Fruit fly (Drosophila melanogaster) whole organism, prepupa: ENCODE measurements around the gene PGRP-LE.

Experiments
- CG10631 ChIP-seq: fragments of 200-800 bp; sonication (Bioruptor generic); optimal IDR thresholded peaks from 2 replicates; lab custom pipeline; 2016; ENCODE audit warnings: missing biosample characterization, missing genetic modification characterization
- CG11294 ChIP-seq: fragments of 200-800 bp; sonication (Bioruptor generic); IDR thresholded peaks from 2 replicates; pipeline ENCODE4 v1.3.6; 2022; ENCODE audit warnings: missing biosample characterization, missing genetic modification characterization
- CG11762 ChIP-seq: fragments of 200-800 bp; sonication (Bioruptor generic); optimal IDR thresholded peaks from 3 replicates; lab custom pipeline; 2016; ENCODE audit warnings: missing biosample characterization, missing genetic modification characterization; ENCODE audit not compliant: insufficient read depth
- CG15336 ChIP-seq: fragments of 200-800 bp; sonication (Bioruptor generic); IDR thresholded peaks from 2 replicates; pipeline ENCODE4 v1.3.6; 2022; ENCODE audit warnings: missing biosample characterization, missing genetic modification characterization
- CG1621 ChIP-seq: fragments of 200-800 bp; sonication (Bioruptor generic); optimal IDR thresholded peaks from 3 replicates; lab custom pipeline; 2018; ENCODE audit warnings: missing biosample characterization, mild to moderate bottlenecking, missing genetic modification characterization
- CG16779 ChIP-seq: fragments of 200-800 bp; sonication (Bioruptor generic); optimal IDR thresholded peaks from 3 replicates; lab custom pipeline; 2017; ENCODE audit warnings: missing biosample characterization, mild to moderate bottlenecking, missing genetic modification characterization
- CG3032 ChIP-seq: fragments of 200-800 bp; optimal IDR thresholded peaks from 2 replicates; lab custom pipeline; 2019; ENCODE audit warnings: missing biosample characterization, mild to moderate bottlenecking, missing genetic modification characterization, moderate library complexity
- CG34406 ChIP-seq: fragments of 200-800 bp; sonication (Bioruptor generic); optimal IDR thresholded peaks from 3 replicates; lab custom pipeline; 2016; ENCODE audit warnings: missing biosample characterization, missing genetic modification characterization
- CG4318 ChIP-seq: fragments of 200-800 bp; sonication (Bioruptor generic); optimal IDR thresholded peaks from 3 replicates; lab custom pipeline; 2017; ENCODE audit warnings: missing biosample characterization, mild to moderate bottlenecking, missing genetic modification characterization
- CG6276 ChIP-seq: fragments of 200-800 bp; sonication (Bioruptor generic); optimal IDR thresholded peaks from 2 replicates; lab custom pipeline; 2017; ENCODE audit warnings: missing biosample characterization, mild to moderate bottlenecking, missing genetic modification characterization
- CG6808 ChIP-seq: fragments of 200-800 bp; sonication (Bioruptor generic); optimal IDR thresholded peaks from 3 replicates; lab custom pipeline; 2017; ENCODE audit warnings: missing biosample characterization, missing genetic modification characterization, mild to moderate bottlenecking, moderate library complexity, missing genetic modification reagents
- CG6854 ChIP-seq: fragments of 200-800 bp; sonication (Bioruptor generic); optimal IDR thresholded peaks from 2 replicates; lab custom pipeline; 2017; ENCODE audit warnings: missing biosample characterization, mild to moderate bottlenecking, missing genetic modification characterization
- CG7368 ChIP-seq: fragments of 200-800 bp; sonication (Bioruptor generic); optimal IDR thresholded peaks from 3 replicates; lab custom pipeline; 2016; ENCODE audit warnings: missing biosample characterization, missing genetic modification characterization
- CG8119 ChIP-seq: fragments of 200-800 bp; sonication (Bioruptor generic); IDR thresholded peaks from 3 replicates; pipeline ENCODE4 v1.3.6; 2022; ENCODE audit warnings: missing biosample characterization, missing genetic modification characterization
- CG8319 ChIP-seq: fragments of 200-800 bp; sonication (Bioruptor generic); optimal IDR thresholded peaks from 3 replicates; lab custom pipeline; 2016; ENCODE audit warnings: missing biosample characterization, missing genetic modification characterization
- CG8632 ChIP-seq: fragments of 200-800 bp; sonication (Bioruptor generic); optimal IDR thresholded peaks from 3 replicates; lab custom pipeline; 2016; ENCODE audit warnings: missing biosample characterization, missing genetic modification characterization
- CG9139 ChIP-seq: fragments of 200-800 bp; sonication (Bioruptor generic); optimal IDR thresholded peaks from 3 replicates; lab custom pipeline; 2017; ENCODE audit warnings: missing biosample characterization, mild to moderate bottlenecking, missing genetic modification characterization
- Eip78C ChIP-seq: fragments of 200-800 bp; sonication (Bioruptor generic); peaks from one replicate; lab custom pipeline; 2016; ENCODE audit warnings: missing biosample characterization, missing genetic modification characterization
- Eip93F ChIP-seq: fragments of 200-800 bp; sonication (Bioruptor generic); optimal IDR thresholded peaks from 2 replicates; lab custom pipeline; 2016; ENCODE audit warnings: missing biosample characterization, mild to moderate bottlenecking, missing genetic modification characterization
- Ets96B ChIP-seq: fragments of 200-800 bp; optimal IDR thresholded peaks from 2 replicates; lab custom pipeline; 2019; ENCODE audit warnings: missing biosample characterization, mild to moderate bottlenecking, missing genetic modification characterization, moderate library complexity
- Gug ChIP-seq: fragments of 200-800 bp; sonication (Bioruptor generic); IDR thresholded peaks from 2 replicates; pipeline ENCODE4 v1.3.6; 2022; ENCODE audit warnings: missing biosample characterization, missing genetic modification characterization
- Hr4 ChIP-seq: fragments of 200-800 bp; sonication (Bioruptor generic); optimal IDR thresholded peaks from 3 replicates; lab custom pipeline; 2016; ENCODE audit warnings: missing biosample characterization, missing genetic modification characterization
- Lpt ChIP-seq: fragments of 200-800 bp; sonication (Bioruptor generic); optimal IDR thresholded peaks from 3 replicates; lab custom pipeline; 2016; ENCODE audit warnings: missing biosample characterization, missing genetic modification characterization
- OdsH ChIP-seq: fragments of 200-800 bp; sonication (Bioruptor generic); optimal IDR thresholded peaks from 3 replicates; lab custom pipeline; 2016; ENCODE audit warnings: missing biosample characterization, missing genetic modification characterization
- Sox102F ChIP-seq: fragments of 200-800 bp; sonication (Bioruptor generic); optimal IDR thresholded peaks from 2 replicates; lab custom pipeline; 2016; ENCODE audit warnings: missing biosample characterization, mild to moderate bottlenecking, missing genetic modification characterization
- Sox15 ChIP-seq: fragments of 200-800 bp; sonication (Bioruptor generic); optimal IDR thresholded peaks from 3 replicates; lab custom pipeline; 2016; ENCODE audit warnings: missing biosample characterization, missing genetic modification characterization
- achi ChIP-seq: fragments of 200-800 bp; sonication (Bioruptor generic); optimal IDR thresholded peaks from 3 replicates; lab custom pipeline; 2016; ENCODE audit warnings: missing biosample characterization, missing genetic modification characterization
- acj6 ChIP-seq: fragments of 200-800 bp; sonication (Bioruptor generic); optimal IDR thresholded peaks from 3 replicates; lab custom pipeline; 2016; ENCODE audit warnings: missing biosample characterization, missing genetic modification characterization
- dac ChIP-seq: fragments of 200-800 bp; sonication (Bioruptor generic); optimal IDR thresholded peaks from 2 replicates; lab custom pipeline; 2017; ENCODE audit warnings: missing biosample characterization, mild to moderate bottlenecking, missing genetic modification characterization
- dsx ChIP-seq: fragments of 200-800 bp; optimal IDR thresholded peaks from 3 replicates; lab custom pipeline; 2019; ENCODE audit warnings: missing biosample characterization, mild to moderate bottlenecking, missing genetic modification characterization, moderate library complexity; ENCODE audit not compliant: poor library complexity, severe bottlenecking
- eg ChIP-seq: fragments of 200-800 bp; sonication (Bioruptor generic); IDR thresholded peaks from 3 replicates; pipeline ENCODE4 v1.3.6; 2022; ENCODE audit warnings: missing biosample characterization, missing genetic modification characterization
- esn ChIP-seq: fragments of 200-800 bp; sonication (Bioruptor generic); optimal IDR thresholded peaks from 2 replicates; lab custom pipeline; 2016; ENCODE audit warnings: missing biosample characterization, mild to moderate bottlenecking, missing genetic modification characterization, moderate library complexity
- fd59A ChIP-seq: fragments of 200-800 bp; sonication (Bioruptor generic); optimal IDR thresholded peaks from 2 replicates; lab custom pipeline; 2017; ENCODE audit warnings: missing biosample characterization, mild to moderate bottlenecking, missing genetic modification characterization, missing genetic modification reagents
- fkh ChIP-seq: fragments of 200-800 bp; sonication (Bioruptor generic); optimal IDR thresholded peaks from 3 replicates; lab custom pipeline; 2017; ENCODE audit warnings: missing biosample characterization, mild to moderate bottlenecking, missing genetic modification characterization, moderate library complexity
- net ChIP-seq: fragments of 200-800 bp; sonication (Bioruptor generic); optimal IDR thresholded peaks from 3 replicates; lab custom pipeline; 2016; ENCODE audit warnings: missing biosample characterization, missing genetic modification characterization
- pdm3 ChIP-seq: fragments of 200-800 bp; sonication (Bioruptor generic); optimal IDR thresholded peaks from 3 replicates; lab custom pipeline; 2016; ENCODE audit warnings: missing biosample characterization, missing genetic modification characterization
- salr ChIP-seq, 2 experiments: fragments of 200-800 bp; sonication (Bioruptor generic); optimal IDR thresholded peaks; 3 replicates each; lab custom pipeline; 2016 to 2018; ENCODE audit warnings: missing biosample characterization in 2 of 2, missing genetic modification characterization in 2 of 2, mild to moderate bottlenecking in 1 of 2
- spab ChIP-seq: fragments of 200-800 bp; sonication (Bioruptor generic); optimal IDR thresholded peaks from 2 replicates; lab custom pipeline; 2017; ENCODE audit warnings: missing biosample characterization, mild to moderate bottlenecking, missing genetic modification characterization, missing genetic modification reagents
- ss ChIP-seq, 2 experiments: fragments of 200-800 bp; sonication (Bioruptor generic); optimal IDR thresholded peaks; 2 replicates in 1 of 2; 3 replicates in 1 of 2; lab custom pipeline; 2017 to 2018; ENCODE audit warnings: mild to moderate bottlenecking in 2 of 2, missing biosample characterization in 2 of 2, missing genetic modification characterization in 2 of 2, moderate library complexity in 1 of 2
- svp ChIP-seq: fragments of 200-800 bp; sonication (Bioruptor generic); peaks from one replicate; lab custom pipeline; 2016; ENCODE audit warnings: missing biosample characterization, missing genetic modification characterization
- vri ChIP-seq: fragments of 200-800 bp; sonication (Bioruptor generic); optimal IDR thresholded peaks from 3 replicates; lab custom pipeline; 2016; ENCODE audit warnings: missing biosample characterization, mild to moderate bottlenecking, missing genetic modification characterization

The PGRP-LE gene

dm6 chrX:15818608-15819184 is 15.0 kb upstream of the PGRP-LE start:
- TF ChIP-seq eg (GFP tag; lab: Robert Waterston, UW) (no peak), CG4318 (no peak), spab (GFP tag; lab: Kevin White, UChicago) (no peak), Eip78C (peak; percentile 74), CG1621 (no peak), CG11294 (GFP tag; lab: Robert Waterston, UW) (no peak), CG8119 (GFP tag; lab: Robert Waterston, UW) (no peak), CG6276 (GFP tag; lab: Kevin White, UChicago) (no peak), esn (GFP tag; lab: Kevin White, UChicago) (peak; percentile 25), svp (no peak)

dm6 chrX:15817823-15818222 is 14.1 kb upstream of the PGRP-LE start:
- TF ChIP-seq Sox15, result no peak
- no peak for TF ChIP-seq CG3032 (tag; lab: Kevin White, UChicago)

dm6 chrX:15816905-15817304 is 13.2 kb upstream of the PGRP-LE start:
- no peak for TF ChIP-seq spab (GFP tag; lab: Kevin White, UChicago)
- TF ChIP-seq Gug (GFP tag; lab: Robert Waterston, UW), result no peak
- TF ChIP-seq CG11294 (GFP tag; lab: Robert Waterston, UW), result no peak
- TF ChIP-seq CG11762, result no peak
- TF ChIP-seq Eip93F (GFP tag; lab: Kevin White, UChicago), result no peak
- TF ChIP-seq CG9139, result no peak
- no peak for TF ChIP-seq CG8632
- no peak for TF ChIP-seq vri (GFP tag; lab: Kevin White, UChicago)
- no peak for TF ChIP-seq achi
- TF ChIP-seq eg (GFP tag; lab: Robert Waterston, UW), result no peak
- no peak for TF ChIP-seq CG16779 (tag; lab: Kevin White, UChicago)
- TF ChIP-seq net (GFP tag; lab: Kevin White, UChicago), result no peak
- no peak for TF ChIP-seq Hr4
- no peak for TF ChIP-seq CG1621
- no peak for TF ChIP-seq CG8319
- no peak for TF ChIP-seq acj6 (GFP tag; lab: Kevin White, UChicago)
- no peak for TF ChIP-seq esn (GFP tag; lab: Kevin White, UChicago)
- TF ChIP-seq Ets96B, result no peak
- no peak for TF ChIP-seq CG3032 (tag; lab: Kevin White, UChicago)
- TF ChIP-seq svp, result no peak

dm6 chrX:15816127-15816526 is 12.4 kb upstream of the PGRP-LE start:
- TF ChIP-seq Eip78C, result peak; percentile 19
- no peak for TF ChIP-seq CG34406 (GFP tag; lab: Kevin White, UChicago)
- TF ChIP-seq, all 60 proteins: peak for 1

dm6 chrX:15814485-15814884 is 10.8 kb upstream of the PGRP-LE start:
- TF ChIP-seq CG4318 (no peak), net (GFP tag; lab: Kevin White, UChicago) (no peak), CG7368 (GFP tag; lab: Kevin White, UChicago) (no peak), achi (no peak), spab (GFP tag; lab: Kevin White, UChicago) (no peak), CG9139 (no peak), CG10631 (GFP tag; lab: Kevin White, UChicago) (no peak), OdsH (no peak), CG1621 (no peak)

- TF ChIP-seq CG8319 (no peak), salr (GFP tag; optimal IDR thresholded peaks at IDR 0.05; lab: Kevin White, UChicago) (no peak), Lpt (GFP tag; lab: Kevin White, UChicago) (no peak), CG11294 (GFP tag; lab: Robert Waterston, UW) (no peak), CG34406 (GFP tag; lab: Kevin White, UChicago) (no peak), Sox102F (peak; percentile 8), svp (no peak), CG6854 (peak; percentile 25), fkh (GFP tag; lab: Kevin White, UChicago) (peak; percentile 16), pdm3 (GFP tag; lab: Kevin White, UChicago) (no peak), eg (GFP tag; lab: Robert Waterston, UW) (no peak), OdsH (no peak), CG1621 (peak; percentile 61), CG6808 (no peak), CG3032 (tag; lab: Kevin White, UChicago) (no peak), ss (GFP tag; optimal IDR thresholded peaks at IDR 0.05; lab: Kevin White, UChicago) (no peak), CG15336 (GFP tag; lab: Robert Waterston, UW) (no peak), CG10631 (GFP tag; lab: Kevin White, UChicago) (no peak), dac (no peak), fd59A (GFP tag; lab: Kevin White, UChicago) (no peak), dsx (GFP tag; lab: Kevin White, UChicago) (peak; percentile 3)
Measured at dm6 chrX:15813224-15813623, 9.5 kb upstream of the PGRP-LE start.
